Fruit fly (Drosophila melanogaster): ENCODE measurements around the gene p24-1.

Gene p24-1

dm6 chrX:11805066-11805766 lies 47.1 kb downstream of the p24-1 start:
- no peak for TF ChIP-seq CG8478 (optimal IDR thresholded peaks at IDR 0.05)
- TF ChIP-seq CTCF (optimal IDR thresholded peaks at IDR 0.05) = no peak

All from S2 (cell line).